Worm (Caenorhabditis elegans) whole organism, late embryonic: ENCODE measurements around the gene Y58A7A.4.

Source experiments
- elt-2 ChIP-seq: sonication (generic microtip); optimal IDR thresholded peaks from 2 replicates; lab custom pipeline; 2016; ENCODE audit warnings: missing genetic modification reagents, missing genetic modification characterization, missing compliant biosample characterization
- nfya-1 ChIP-seq: sonication (generic microtip); optimal IDR thresholded peaks from 2 replicates; lab custom pipeline; 2017; ENCODE audit warnings: missing genetic modification characterization, mild to moderate bottlenecking, missing compliant biosample characterization, antibody characterized with exemption, moderate library complexity
- pag-3 ChIP-seq: sonication (generic microtip); optimal IDR thresholded peaks from 2 replicates; lab custom pipeline; 2016; ENCODE audit warnings: missing compliant biosample characterization, missing genetic modification characterization, borderline replicate concordance
- pqm-1 ChIP-seq: sonication (generic microtip); optimal IDR thresholded peaks from 2 replicates; lab custom pipeline; 2016; ENCODE audit warnings: missing genetic modification characterization, missing compliant biosample characterization
- unc-86 ChIP-seq: sonication (generic microtip); optimal IDR thresholded peaks from 2 replicates; lab custom pipeline; 2016; ENCODE audit warnings: missing genetic modification characterization, missing compliant biosample characterization

- no peak for TF ChIP-seq pqm-1 (tag; lab: Kevin White, UChicago)
- no peak for TF ChIP-seq elt-2 (tag; lab: Kevin White, UChicago)
- no peak for TF ChIP-seq pag-3 (tag; lab: Kevin White, UChicago)
- TF ChIP-seq nfya-1 (tag; lab: Kevin White, UChicago) = no peak
- no peak for TF ChIP-seq unc-86 (tag; lab: Kevin White, UChicago)
Measured at ce11 chrV:5033099-5033498, 51.7 kb downstream of the Y58A7A.4 start, which contains the start of gene K11D12.13.
